Worm (Caenorhabditis elegans): ENCODE data around the gene Y12A6A.1.

DNA sequence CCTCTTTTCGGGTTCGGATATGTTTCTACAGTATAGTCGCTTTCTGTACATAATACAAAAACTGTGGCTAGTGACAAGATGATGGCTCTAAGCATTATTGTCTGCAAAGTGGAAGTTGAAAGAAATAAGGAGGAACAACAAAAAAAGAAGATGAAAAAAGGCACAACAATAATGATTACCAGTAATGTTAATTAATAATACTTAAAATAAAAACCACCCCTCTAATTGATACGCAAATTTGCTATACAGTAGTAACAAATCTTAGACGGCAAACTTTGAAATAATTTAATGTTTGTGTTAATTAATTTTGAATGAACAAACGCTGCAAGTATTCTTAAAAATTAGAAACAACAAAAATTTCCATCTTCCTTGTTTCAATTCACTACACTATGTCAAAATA lies at the start of gene Y12A6A.1:
- TF ChIP-seq ama-1 (optimal IDR thresholded peaks at IDR 0.05) (no peak), hnd-1 (tag; optimal IDR thresholded peaks at IDR 0.05) (no peak), ets-7 (tag; optimal IDR thresholded peaks at IDR 0.05) (no peak), sea-1 (GFP tag; conservative IDR thresholded peaks at IDR 0.05) (no peak), tbx-11 (GFP tag; IDR thresholded peaks at IDR 0.05) (no peak), flt-1 (GFP tag; IDR thresholded peaks at IDR 0.05) (no peak), tbx-37 (GFP tag; conservative IDR thresholded peaks at IDR 0.05) (no peak), ceh-36 (tag; optimal IDR thresholded peaks at IDR 0.05) (no peak)
